Worm (Caenorhabditis elegans) whole organism, young adult: ENCODE results near the gene eif-2D.

ENCODE experiments used
- B0261.1 ChIP-seq: sonication (generic microtip); optimal IDR thresholded peaks from 2 replicates; lab custom pipeline; 2016; ENCODE audit warnings: mild to moderate bottlenecking, missing genetic modification characterization, moderate library complexity, missing compliant biosample characterization
- B0336.3 ChIP-seq: fragments of 200-800 bp; sonication (Bioruptor generic); IDR thresholded peaks from 2 replicates; pipeline ENCODE4 v1.3.6; 2022; ENCODE audit warnings: missing genetic modification characterization, missing compliant biosample characterization
- F22D6.2 ChIP-seq: sonication (generic microtip); optimal IDR thresholded peaks from 2 replicates; lab custom pipeline; 2016; ENCODE audit warnings: mild to moderate bottlenecking, missing genetic modification characterization, missing compliant biosample characterization
- F23B12.7 ChIP-seq: sonication (generic microtip); optimal IDR thresholded peaks from 2 replicates; lab custom pipeline; 2017; ENCODE audit warnings: missing genetic modification characterization, mild to moderate bottlenecking, missing compliant biosample characterization, antibody characterized with exemption, moderate library complexity; ENCODE audit not compliant: insufficient read depth
- K12H6.12 ChIP-seq: fragments of 200-800 bp; sonication (Bioruptor generic); optimal IDR thresholded peaks from 2 replicates; lab custom pipeline; 2018; ENCODE audit warnings: mild to moderate bottlenecking, missing genetic modification characterization, missing compliant biosample characterization
- Y67H2A.10 ChIP-seq: fragments of 200-800 bp; sonication (Bioruptor generic); conservative IDR thresholded peaks from 2 replicates; pipeline ENCODE4 v1.3.6; 2022; ENCODE audit warnings: missing genetic modification reagents, missing genetic modification characterization, missing compliant biosample characterization
- Y95B8A.8 ChIP-seq: fragments of 200-800 bp; sonication (Bioruptor generic); IDR thresholded peaks from 2 replicates; pipeline ENCODE4 v1.3.6; 2022; ENCODE audit warnings: missing genetic modification reagents, missing genetic modification characterization, missing compliant biosample characterization
- akir-1 ChIP-seq: fragments of 200-800 bp; sonication (Bioruptor generic); optimal IDR thresholded peaks from 2 replicates; lab custom pipeline; 2018; ENCODE audit warnings: mild to moderate bottlenecking, missing genetic modification characterization, moderate library complexity, missing compliant biosample characterization
- ama-1 ChIP-seq, 3 experiments: fragments of 150-350 bp in 1 of 3; sonication (generic microtip) in 2 of 3; optimal IDR thresholded peaks; 2 replicates each; lab custom pipeline; 2014 to 2018; ENCODE audit warnings: missing biosample characterization in 2 of 3, missing genetic modification characterization in 2 of 3, missing genetic modification reagents in 2 of 3
- aptf-3 ChIP-seq: fragments of 200-800 bp; sonication (Bioruptor generic); IDR thresholded peaks from 2 replicates; pipeline ENCODE4 v1.3.6; 2022; ENCODE audit warnings: missing genetic modification characterization, missing compliant biosample characterization
- atf-7 ChIP-seq: sonication (generic microtip); optimal IDR thresholded peaks from 2 replicates; lab custom pipeline; 2017; ENCODE audit warnings: mild to moderate bottlenecking, missing genetic modification characterization, missing compliant biosample characterization
- bed-2 ChIP-seq: fragments of 200-800 bp; sonication (Bioruptor generic); IDR thresholded peaks from 2 replicates; pipeline ENCODE4 v1.3.6; 2022; ENCODE audit warnings: missing genetic modification reagents, missing genetic modification characterization, missing compliant biosample characterization
- ceh-27 ChIP-seq: fragments of 200-800 bp; sonication (Bioruptor generic); optimal IDR thresholded peaks from 2 replicates; lab custom pipeline; 2018; ENCODE audit warnings: mild to moderate bottlenecking, missing genetic modification characterization, moderate library complexity, missing compliant biosample characterization
- ceh-40 ChIP-seq: fragments of 200-800 bp; sonication (Bioruptor generic); IDR thresholded peaks from 2 replicates; pipeline ENCODE4 v1.3.6; 2022; ENCODE audit warnings: missing genetic modification characterization, missing compliant biosample characterization
- fkh-3 ChIP-seq: sonication (generic microtip); optimal IDR thresholded peaks from 2 replicates; lab custom pipeline; 2016; ENCODE audit warnings: mild to moderate bottlenecking, missing genetic modification characterization, missing compliant biosample characterization
- him-1 ChIP-seq: sonication (generic microtip); optimal IDR thresholded peaks from 2 replicates; lab custom pipeline; 2016; ENCODE audit warnings: missing genotype, missing genetic modification reagents, missing genetic modification characterization, missing compliant biosample characterization
- hrde-1 ChIP-seq: sonication (generic microtip); optimal IDR thresholded peaks from 2 replicates; lab custom pipeline; 2016; ENCODE audit warnings: missing genetic modification characterization, mild to moderate bottlenecking, missing compliant biosample characterization, moderate library complexity, missing genotype, missing genetic modification reagents, borderline replicate concordance
- let-526 ChIP-seq: fragments of 200-800 bp; sonication (Bioruptor generic); IDR thresholded peaks from 2 replicates; pipeline ENCODE4 v1.3.6; 2022; ENCODE audit warnings: missing genetic modification reagents, missing genetic modification characterization, missing compliant biosample characterization
- lin-26 ChIP-seq: fragments of 200-800 bp; sonication (Bioruptor generic); IDR thresholded peaks from 2 replicates; pipeline ENCODE4 v1.3.6; 2022; ENCODE audit warnings: missing genetic modification reagents, missing genetic modification characterization, missing compliant biosample characterization
- lin-54 ChIP-seq: fragments of 200-800 bp; sonication (Bioruptor generic); optimal IDR thresholded peaks from 2 replicates; lab custom pipeline; 2018; ENCODE audit warnings: mild to moderate bottlenecking, missing genetic modification characterization, missing compliant biosample characterization
- madf-3 ChIP-seq: fragments of 200-800 bp; sonication (Bioruptor generic); IDR thresholded peaks from 2 replicates; pipeline ENCODE4 v1.3.6; 2022; ENCODE audit warnings: missing genetic modification reagents, missing genetic modification characterization, missing compliant biosample characterization
- madf-6 ChIP-seq: fragments of 200-800 bp; sonication (Bioruptor generic); IDR thresholded peaks from 2 replicates; pipeline ENCODE4 v1.3.6; 2022; ENCODE audit warnings: missing genetic modification reagents, missing genetic modification characterization, missing compliant biosample characterization
- mes-4 ChIP-seq: sonication (generic microtip); optimal IDR thresholded peaks from 2 replicates; lab custom pipeline; 2016; ENCODE audit warnings: missing genotype, missing genetic modification characterization, missing compliant biosample characterization
- nfyb-1 ChIP-seq: fragments of 200-800 bp; sonication (Bioruptor generic); IDR thresholded peaks from 2 replicates; pipeline ENCODE4 v1.3.6; 2022; ENCODE audit warnings: missing genetic modification reagents, missing genetic modification characterization, missing compliant biosample characterization
- nhr-120 ChIP-seq: fragments of 200-800 bp; sonication (Bioruptor generic); IDR thresholded peaks from 2 replicates; pipeline ENCODE4 v1.3.6; 2022; ENCODE audit warnings: missing genetic modification characterization, missing compliant biosample characterization
- nhr-27 ChIP-seq: fragments of 200-800 bp; sonication (Bioruptor generic); optimal IDR thresholded peaks from 2 replicates; lab custom pipeline; 2018; ENCODE audit warnings: mild to moderate bottlenecking, missing genetic modification characterization, moderate library complexity, missing compliant biosample characterization
- nhr-80 ChIP-seq: sonication (generic microtip); optimal IDR thresholded peaks from 2 replicates; lab custom pipeline; 2016; ENCODE audit warnings: missing genetic modification characterization, missing compliant biosample characterization
- rcor-1 ChIP-seq: fragments of 200-800 bp; sonication (Bioruptor generic); IDR thresholded peaks from 2 replicates; pipeline ENCODE4 v1.3.6; 2022; ENCODE audit warnings: missing genetic modification reagents, missing genetic modification characterization, missing compliant biosample characterization
- snpc-1.3 ChIP-seq: sonication (generic microtip); optimal IDR thresholded peaks from 2 replicates; lab custom pipeline; 2017; ENCODE audit warnings: missing genetic modification characterization, mild to moderate bottlenecking, missing compliant biosample characterization, antibody characterized with exemption, moderate library complexity, missing genotype, missing genetic modification reagents; ENCODE audit not compliant: insufficient read depth
- snpc-3.4 ChIP-seq: sonication (generic microtip); optimal IDR thresholded peaks from 2 replicates; lab custom pipeline; 2017; ENCODE audit warnings: missing genetic modification characterization, mild to moderate bottlenecking, missing compliant biosample characterization, antibody characterized with exemption, moderate library complexity, missing genotype, missing genetic modification reagents
- snpc-4 ChIP-seq, 5 experiments: fragments of 150-350 bp in 1 of 5; sonication (generic microtip) in 4 of 5; optimal IDR thresholded peaks; 2 replicates each; lab custom pipeline; 2014 to 2018; ENCODE audit warnings: missing genetic modification characterization in 5 of 5, missing biosample characterization in 3 of 5, antibody characterized with exemption in 2 of 5, mild to moderate bottlenecking in 2 of 5, missing compliant biosample characterization in 2 of 5, missing genotype in 2 of 5, moderate library complexity in 2 of 5, missing genetic modification reagents in 1 of 5
- sptf-2 ChIP-seq: fragments of 200-800 bp; sonication (Bioruptor generic); optimal IDR thresholded peaks from 2 replicates; lab custom pipeline; 2018; ENCODE audit warnings: mild to moderate bottlenecking, missing genetic modification characterization, missing compliant biosample characterization
- zfh-2 ChIP-seq: fragments of 200-800 bp; sonication (Bioruptor generic); conservative IDR thresholded peaks from 2 replicates; pipeline ENCODE4 v1.3.6; 2022; ENCODE audit warnings: missing genetic modification reagents, missing genetic modification characterization, missing compliant biosample characterization
- ztf-28 ChIP-seq: fragments of 200-800 bp; sonication (Bioruptor generic); IDR thresholded peaks from 2 replicates; pipeline ENCODE4 v1.3.6; 2022; ENCODE audit warnings: missing genetic modification reagents, missing genetic modification characterization, missing compliant biosample characterization
- ztf-3 ChIP-seq: fragments of 200-800 bp; sonication (Bioruptor generic); optimal IDR thresholded peaks from 2 replicates; lab custom pipeline; 2018; ENCODE audit warnings: mild to moderate bottlenecking, missing genetic modification characterization, missing compliant biosample characterization

eif-2D gene

DNA sequence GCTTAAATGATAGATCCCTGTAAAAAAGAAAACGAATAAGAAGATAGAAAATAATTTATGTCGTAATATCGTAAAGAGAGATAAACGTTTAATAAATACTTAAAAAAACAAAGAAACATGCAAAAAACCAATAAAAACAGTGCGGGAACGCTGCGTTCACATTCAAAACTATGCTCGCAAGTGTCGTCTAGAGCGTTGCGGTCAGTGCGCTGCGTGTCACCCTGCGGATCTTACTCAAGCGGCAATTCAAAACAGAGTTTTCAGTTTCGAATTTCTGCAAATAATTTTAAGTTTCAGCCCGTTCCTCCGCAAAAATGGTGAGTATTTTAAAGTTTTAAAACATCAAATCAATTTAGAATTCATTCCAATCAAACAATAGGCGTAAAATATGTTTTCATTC lies 23.3 kb downstream of the eif-2D start, which contains the start of the genes tiar-1 and lelo-4 (continued):
- TF ChIP-seq zfh-2 (GFP tag; lab: Robert Waterston, UW), result no peak
- TF ChIP-seq ztf-3 (GFP tag; lab: Kevin White, UChicago), result no peak
- TF ChIP-seq madf-3 (GFP tag; lab: Robert Waterston, UW), result peak; percentile 99
- TF ChIP-seq F23B12.7 (tag; lab: Kevin White, UChicago), result peak; percentile 86
- TF ChIP-seq hrde-1, result no peak
- TF ChIP-seq nfyb-1 (GFP tag; lab: Robert Waterston, UW), result peak; percentile 61; the same call in 1 of the 2 replicates
- peak; percentile 93 for TF ChIP-seq lin-54
- TF ChIP-seq ceh-27 (GFP tag; lab: Kevin White, UChicago), result peak; percentile 78
- peak; percentile 52 for TF ChIP-seq snpc-1.3 (tag; lab: Kevin White, UChicago)
- no peak for TF ChIP-seq Y67H2A.10 (GFP tag; lab: Robert Waterston, UW)
- no peak for TF ChIP-seq ztf-28 (GFP tag; lab: Robert Waterston, UW)
- TF ChIP-seq ceh-40, result no peak
- TF ChIP-seq snpc-4 (GFP tag; optimal IDR thresholded peaks at IDR 0.05; lab: Kevin White, UChicago), result peak; percentile 4
- peak in 3 of 4 experiments; percentile 27 to 63 (median 62) for TF ChIP-seq snpc-4 (tag; optimal IDR thresholded peaks at IDR 0.05; lab: Kevin White, UChicago)
- no peak for TF ChIP-seq him-1
- TF ChIP-seq nhr-120 (GFP tag; lab: Robert Waterston, UW), result no peak
- TF ChIP-seq let-526 (GFP tag; lab: Robert Waterston, UW), result no peak
- TF ChIP-seq B0336.3 (GFP tag; lab: Robert Waterston, UW), result no peak
- no peak for TF ChIP-seq sptf-2 (GFP tag; lab: Kevin White, UChicago)
- no peak for TF ChIP-seq atf-7 (tag; lab: Kevin White, UChicago)
- peak; percentile 72 for TF ChIP-seq snpc-3.4 (tag; lab: Kevin White, UChicago)
- no peak for TF ChIP-seq F22D6.2 (tag; lab: Kevin White, UChicago)
- no peak for TF ChIP-seq Y95B8A.8 (GFP tag; lab: Robert Waterston, UW)
- TF ChIP-seq madf-6 (GFP tag; lab: Robert Waterston, UW), result peak; percentile 53; the same call in 1 of the 2 replicates
- no peak for TF ChIP-seq aptf-3 (GFP tag; lab: Robert Waterston, UW)
- TF ChIP-seq rcor-1, result no peak
- TF ChIP-seq K12H6.12 (tag; lab: Kevin White, UChicago), result peak; percentile 38
- no peak for TF ChIP-seq akir-1 (GFP tag; lab: Kevin White, UChicago)
- TF ChIP-seq ama-1 (optimal IDR thresholded peaks at IDR 0.05; lab: Kevin White, UChicago), result no peak
- TF ChIP-seq ama-1 (GFP tag; optimal IDR thresholded peaks at IDR 0.05; lab: Kevin White, UChicago), result no peak
- TF ChIP-seq B0261.1 (tag; lab: Kevin White, UChicago), result no peak
- no peak for TF ChIP-seq lin-26 (GFP tag; lab: Robert Waterston, UW)
- no peak for TF ChIP-seq nhr-27 (tag; lab: Kevin White, UChicago)
- no peak for TF ChIP-seq fkh-3 (tag; lab: Kevin White, UChicago)
- no peak for TF ChIP-seq mes-4 (tag; lab: Kevin White, UChicago)
- TF ChIP-seq bed-2, result no peak

DNA sequence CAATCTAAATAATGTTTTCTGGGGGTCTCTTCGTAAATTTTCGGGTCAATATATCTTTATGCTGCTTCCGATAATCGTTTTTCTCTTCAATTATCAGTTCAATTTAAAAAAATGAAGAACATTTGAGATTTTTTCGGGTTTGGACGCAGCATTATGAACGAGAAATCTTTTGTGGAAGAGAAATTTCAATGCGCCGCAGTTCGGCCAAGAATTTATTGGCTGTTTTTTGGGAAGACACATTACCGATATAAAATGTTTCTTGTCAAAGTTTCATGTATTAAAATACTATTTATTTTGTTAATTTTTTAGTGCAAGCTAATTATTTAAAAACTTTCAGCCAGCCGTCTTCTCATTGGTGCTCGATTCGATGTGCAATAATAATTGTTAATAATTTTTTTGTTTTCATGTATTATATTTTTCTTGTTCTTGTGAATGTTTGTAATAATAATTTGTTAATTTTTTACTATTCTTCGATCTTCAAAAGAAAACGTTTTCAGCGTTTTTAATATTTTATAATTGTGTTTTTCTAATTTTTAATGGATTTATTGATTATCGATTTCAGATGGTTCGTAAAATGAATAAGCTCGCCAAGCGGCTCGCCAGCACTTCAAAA lies 24.3 kb downstream of the eif-2D start, which contains the start of the genes C18A3.10 and C18A3.3:
Gene C18A3.10, minus strand, starts transcription at position 101 of the 613 bp plus-strand sequence.
Gene C18A3.3, plus strand, starts transcription at position 563 of the 613 bp plus-strand sequence.
- TF ChIP-seq nhr-80 (tag; lab: Kevin White, UChicago), result peak; percentile 27
- TF ChIP-seq fkh-3 (tag; lab: Kevin White, UChicago), result no peak
- no peak for TF ChIP-seq snpc-1.3 (tag; lab: Kevin White, UChicago)
- TF ChIP-seq madf-3 (GFP tag; lab: Robert Waterston, UW), result 0 out of 2 replicates have a peak, but pooled peaks have one; percentile 28
